Fruit fly (Drosophila melanogaster) whole organism, embryonic: ENCODE data around the gene Cp16.
A peak's percentile ranks its signal among the peaks of the same experiment; 100 is the strongest.

Experiments
- Awh ChIP-seq: fragments of 200-800 bp; sonication (Bioruptor generic); IDR thresholded peaks from 2 replicates; pipeline ENCODE4, ENCODE4 v1.3.6; 2022; ENCODE audit warnings: missing biosample characterization, missing genetic modification characterization
- C15 ChIP-seq: fragments of 200-800 bp; sonication (Bioruptor generic); IDR thresholded peaks from 3 replicates; pipeline ENCODE4 v1.3.6; 2022; ENCODE audit warnings: missing biosample characterization, missing genetic modification characterization
- CG10274 ChIP-seq: fragments of 200-800 bp; sonication (Bioruptor generic); optimal IDR thresholded peaks from 3 replicates; lab custom pipeline; 2017; ENCODE audit warnings: missing biosample characterization, mild to moderate bottlenecking, missing genetic modification characterization
- CG10959 ChIP-seq: fragments of 200-800 bp; sonication (Bioruptor generic); IDR thresholded peaks from 2 replicates; pipeline ENCODE4 v1.3.6; 2022; ENCODE audit warnings: missing biosample characterization, missing genetic modification characterization
- CG11247 ChIP-seq: fragments of 200-800 bp; sonication (Bioruptor generic); IDR thresholded peaks from 2 replicates; pipeline ENCODE4 v1.3.6; 2022; ENCODE audit warnings: missing biosample characterization, missing genetic modification characterization
- CG11560 ChIP-seq: fragments of 200-800 bp; sonication (Bioruptor generic); IDR thresholded peaks from 3 replicates; pipeline ENCODE4 v1.3.6; 2022; ENCODE audit warnings: missing biosample characterization, missing genetic modification characterization
- CG12236 ChIP-seq: fragments of 200-800 bp; sonication (Bioruptor generic); optimal IDR thresholded peaks from 2 replicates; lab custom pipeline; 2016; ENCODE audit warnings: missing biosample characterization, missing genetic modification characterization
- CG12299 ChIP-seq: fragments of 200-800 bp; sonication (Bioruptor generic); optimal IDR thresholded peaks from 2 replicates; lab custom pipeline; 2018; ENCODE audit warnings: missing biosample characterization, mild to moderate bottlenecking, missing genetic modification characterization
- CG12942 ChIP-seq: fragments of 200-800 bp; sonication (Bioruptor generic); optimal IDR thresholded peaks from 3 replicates; lab custom pipeline; 2016; ENCODE audit warnings: missing biosample characterization, missing genetic modification characterization
- CG1602 ChIP-seq: fragments of 200-800 bp; sonication (Bioruptor generic); optimal IDR thresholded peaks from 3 replicates; lab custom pipeline; 2016; ENCODE audit warnings: missing biosample characterization, missing genetic modification characterization
- CG1647 ChIP-seq: fragments of 200-800 bp; sonication (Bioruptor generic); optimal IDR thresholded peaks from 3 replicates; lab custom pipeline; 2016; ENCODE audit warnings: missing biosample characterization, missing genetic modification characterization
- CG16813 ChIP-seq: fragments of 200-800 bp; sonication (Bioruptor generic); IDR thresholded peaks from 3 replicates; pipeline ENCODE4 v1.3.6; 2022; ENCODE audit warnings: missing biosample characterization, missing genetic modification characterization; ENCODE audit not compliant: partially characterized antibody
- CG16815 ChIP-seq: fragments of 200-800 bp; sonication (Bioruptor generic); optimal IDR thresholded peaks from 3 replicates; lab custom pipeline; 2017; ENCODE audit warnings: missing biosample characterization, mild to moderate bottlenecking, missing genetic modification characterization
- CG17385 ChIP-seq: fragments of 200-800 bp; sonication (Bioruptor generic); optimal IDR thresholded peaks from 3 replicates; lab custom pipeline; 2018; ENCODE audit warnings: missing biosample characterization, mild to moderate bottlenecking, missing genetic modification characterization
- CG17612 ChIP-seq: fragments of 200-800 bp; sonication (Bioruptor generic); IDR thresholded peaks from 2 replicates; pipeline ENCODE4 v1.3.6; 2022; ENCODE audit warnings: missing biosample characterization, missing genetic modification characterization
- CG32532 ChIP-seq: fragments of 200-800 bp; sonication (Bioruptor generic); IDR thresholded peaks from 2 replicates; pipeline ENCODE4 v1.3.6; 2022; ENCODE audit warnings: missing biosample characterization, missing genetic modification characterization
- CG3847 ChIP-seq: fragments of 200-800 bp; sonication (Bioruptor generic); IDR thresholded peaks from 2 replicates; pipeline ENCODE4 v1.3.6; 2022; ENCODE audit warnings: missing biosample characterization, missing genetic modification characterization
- CG6654 ChIP-seq: fragments of 200-800 bp; sonication (Bioruptor generic); optimal IDR thresholded peaks from 2 replicates; lab custom pipeline; 2017; ENCODE audit warnings: missing biosample characterization, mild to moderate bottlenecking, missing genetic modification characterization
- CG6854 ChIP-seq: fragments of 200-800 bp; sonication (Bioruptor generic); optimal IDR thresholded peaks from 3 replicates; lab custom pipeline; 2017; ENCODE audit warnings: missing biosample characterization, mild to moderate bottlenecking, missing genetic modification characterization
- CG7987 ChIP-seq: fragments of 200-800 bp; sonication (Bioruptor generic); optimal IDR thresholded peaks from 2 replicates; lab custom pipeline; 2018; ENCODE audit warnings: missing biosample characterization, mild to moderate bottlenecking, missing genetic modification characterization, moderate library complexity
- CG8765 ChIP-seq: fragments of 200-800 bp; sonication (Bioruptor generic); IDR thresholded peaks from 2 replicates; pipeline ENCODE4 v1.3.6; 2022; ENCODE audit warnings: missing biosample characterization, missing genetic modification characterization
- CG9437 ChIP-seq: fragments of 200-800 bp; sonication (Bioruptor generic); optimal IDR thresholded peaks from 2 replicates; lab custom pipeline; 2018; ENCODE audit warnings: missing biosample characterization, mild to moderate bottlenecking, missing genetic modification characterization
- CG9817 ChIP-seq: fragments of 200-800 bp; sonication (Bioruptor generic); optimal IDR thresholded peaks from 2 replicates; lab custom pipeline; 2018; ENCODE audit warnings: missing biosample characterization, mild to moderate bottlenecking, missing genetic modification characterization, moderate library complexity
- Dek ChIP-seq: fragments of 200-800 bp; sonication (Bioruptor generic); optimal IDR thresholded peaks from 3 replicates; lab custom pipeline; 2019; ENCODE audit warnings: missing biosample characterization, mild to moderate bottlenecking, missing genetic modification characterization, moderate library complexity
- HLH3B ChIP-seq: fragments of 200-800 bp; sonication (Bioruptor generic); IDR thresholded peaks from 2 replicates; pipeline ENCODE4 v1.3.6; 2022; ENCODE audit warnings: missing biosample characterization, missing genetic modification characterization
- Hr51 ChIP-seq, 2 experiments: fragments of 200-800 bp; sonication (Bioruptor generic); optimal IDR thresholded peaks; 2 replicates in 1 of 2; 3 replicates in 1 of 2; lab custom pipeline; 2016 to 2018; ENCODE audit warnings: missing biosample characterization in 2 of 2, missing genetic modification characterization in 2 of 2, mild to moderate bottlenecking in 1 of 2, moderate library complexity in 1 of 2
- Oaz ChIP-seq: fragments of 200-800 bp; sonication (Bioruptor generic); IDR thresholded peaks from 2 replicates; pipeline ENCODE4 v1.3.6; 2022; ENCODE audit warnings: missing biosample characterization, missing genetic modification characterization
- Rfx ChIP-seq: fragments of 200-800 bp; sonication (Bioruptor generic); IDR thresholded peaks from 2 replicates; pipeline ENCODE4 v1.3.6; 2022; ENCODE audit warnings: missing biosample characterization, missing genetic modification characterization
- Rx ChIP-seq: fragments of 200-800 bp; sonication (Bioruptor generic); IDR thresholded peaks from 2 replicates; pipeline ENCODE4 v1.3.6; 2022; ENCODE audit warnings: missing biosample characterization, missing genetic modification characterization
- Taf1 ChIP-seq: fragments of 200-800 bp; sonication (Bioruptor generic); IDR thresholded peaks from 2 replicates; pipeline ENCODE4 v1.3.6; 2022; ENCODE audit warnings: missing biosample characterization, missing genetic modification characterization
- Xbp1 ChIP-seq: fragments of 200-800 bp; sonication (Bioruptor generic); optimal IDR thresholded peaks from 3 replicates; lab custom pipeline; 2016; ENCODE audit warnings: missing biosample characterization, mild to moderate bottlenecking, missing genetic modification characterization
- bab2 ChIP-seq: fragments of 200-800 bp; sonication (Bioruptor generic); optimal IDR thresholded peaks from 2 replicates; lab custom pipeline; 2016; ENCODE audit warnings: missing biosample characterization, missing genetic modification characterization
- bbx ChIP-seq: fragments of 200-800 bp; sonication (Bioruptor generic); IDR thresholded peaks from 2 replicates; pipeline ENCODE4 v1.3.6; 2022; ENCODE audit warnings: missing biosample characterization, missing genetic modification characterization; ENCODE audit not compliant: partially characterized antibody
- crol ChIP-seq: fragments of 200-800 bp; sonication (Bioruptor generic); IDR thresholded peaks from 2 replicates; pipeline ENCODE4 v1.3.6; 2022; ENCODE audit warnings: missing biosample characterization, missing genetic modification characterization
- danr ChIP-seq: fragments of 200-800 bp; sonication (Bioruptor generic); IDR thresholded peaks from 2 replicates; pipeline ENCODE4 v1.3.6; 2022; ENCODE audit warnings: missing biosample characterization, missing genetic modification characterization
- dm ChIP-seq: fragments of 200-800 bp; sonication (Bioruptor generic); optimal IDR thresholded peaks from 3 replicates; lab custom pipeline; 2016; ENCODE audit warnings: missing biosample characterization, missing genetic modification characterization
- ems ChIP-seq: fragments of 200-800 bp; sonication (Bioruptor generic); optimal IDR thresholded peaks from 3 replicates; lab custom pipeline; 2016; ENCODE audit warnings: missing biosample characterization, missing genetic modification characterization
- h ChIP-seq: fragments of >200 bp; optimal IDR thresholded peaks from 2 replicates; lab custom pipeline; 2017
- ind ChIP-seq: fragments of 200-800 bp; sonication (Bioruptor generic); optimal IDR thresholded peaks from 3 replicates; lab custom pipeline; 2016; ENCODE audit warnings: missing biosample characterization, missing genetic modification characterization
- ken ChIP-seq: fragments of 200-800 bp; sonication (Bioruptor generic); IDR thresholded peaks from 3 replicates; pipeline ENCODE4 v1.3.6; 2022; ENCODE audit warnings: missing biosample characterization, missing genetic modification characterization
- lilli ChIP-seq: fragments of 200-800 bp; sonication (Bioruptor generic); optimal IDR thresholded peaks from 3 replicates; lab custom pipeline; 2016; ENCODE audit warnings: missing biosample characterization, missing genetic modification characterization
- nmo ChIP-seq: fragments of 200-800 bp; sonication (Bioruptor generic); optimal IDR thresholded peaks from 2 replicates; lab custom pipeline; 2018; ENCODE audit warnings: missing biosample characterization, mild to moderate bottlenecking, missing genetic modification characterization, moderate library complexity
- odd ChIP-seq: fragments of 200-800 bp; sonication (Bioruptor generic); optimal IDR thresholded peaks from 2 replicates; lab custom pipeline; 2017; ENCODE audit warnings: missing biosample characterization, mild to moderate bottlenecking, missing genetic modification characterization
- phol ChIP-seq: fragments of 200-800 bp; sonication (Bioruptor generic); optimal IDR thresholded peaks from 3 replicates; lab custom pipeline; 2018; ENCODE audit warnings: missing biosample characterization, mild to moderate bottlenecking, missing genetic modification characterization, moderate library complexity
- prd ChIP-seq, 3 experiments: fragments of >200 bp in 2 of 3; fragments of 200-800 bp in 1 of 3; sonication (Bioruptor generic) in 1 of 3; optimal IDR thresholded peaks in 2 of 3; IDR thresholded peaks in 1 of 3; 2 replicates in 2 of 3; 3 replicates in 1 of 3; pipeline versions ENCODE4 v1.3.6 to Lab custom; 2017 to 2022; ENCODE audit warnings: missing biosample characterization in 1 of 3, missing genetic modification characterization in 1 of 3
- repo ChIP-seq: fragments of 200-800 bp; sonication (Bioruptor generic); optimal IDR thresholded peaks from 2 replicates; lab custom pipeline; 2016; ENCODE audit warnings: missing biosample characterization, missing genetic modification characterization
- slou ChIP-seq: fragments of 200-800 bp; sonication (Bioruptor generic); optimal IDR thresholded peaks from 3 replicates; lab custom pipeline; 2016; ENCODE audit warnings: missing biosample characterization, missing genetic modification characterization
- sna ChIP-seq: fragments of 200-800 bp; sonication (Bioruptor generic); IDR thresholded peaks from 2 replicates; pipeline ENCODE4 v1.3.6; 2022; ENCODE audit warnings: missing biosample characterization, missing genetic modification characterization; ENCODE audit not compliant: partially characterized antibody
- stwl ChIP-seq: fragments of 200-800 bp; sonication (Bioruptor generic); optimal IDR thresholded peaks from 3 replicates; lab custom pipeline; 2018; ENCODE audit warnings: missing biosample characterization, mild to moderate bottlenecking, missing genetic modification characterization, moderate library complexity
- tll ChIP-seq, 2 experiments: fragments of 200-800 bp in 1 of 2; fragments of >200 bp in 1 of 2; sonication (Bioruptor generic) in 1 of 2; optimal IDR thresholded peaks; 2 replicates each; lab custom pipeline; 2017 to 2019; ENCODE audit warnings: missing biosample characterization in 2 of 2, missing genetic modification characterization in 2 of 2, mild to moderate bottlenecking in 1 of 2, moderate library complexity in 1 of 2
- toy ChIP-seq: fragments of 200-800 bp; sonication (Bioruptor generic); IDR thresholded peaks from 2 replicates; pipeline ENCODE4 v1.3.6; 2022; ENCODE audit warnings: missing biosample characterization, missing genetic modification characterization
- zen ChIP-seq: fragments of 200-800 bp; sonication (Bioruptor generic); optimal IDR thresholded peaks from 3 replicates; lab custom pipeline; 2018; ENCODE audit warnings: missing biosample characterization, mild to moderate bottlenecking, missing genetic modification characterization, moderate library complexity

Gene Cp16

dm6 chr3L:8765493-8765892, 33.7 kb downstream of the Cp16 start:
- TF ChIP-seq h (lab: Kevin White, UChicago), result no peak
- peak; percentile 37 for TF ChIP-seq CG10959 (GFP tag; lab: Robert Waterston, UW)
- TF ChIP-seq CG32532 (GFP tag; lab: Robert Waterston, UW), result 0 out of 2 replicates have a peak, but pooled peaks have one; percentile 4
- TF ChIP-seq Rx (GFP tag; lab: Robert Waterston, UW), result peak; percentile 67
- no peak for TF ChIP-seq CG3847 (GFP tag; lab: Robert Waterston, UW)
- TF ChIP-seq CG11560 (tag; lab: Robert Waterston, UW), result no peak
- TF ChIP-seq HLH3B (GFP tag; lab: Robert Waterston, UW), result peak; percentile 40
- peak; percentile 14 for TF ChIP-seq Oaz (GFP tag; lab: Robert Waterston, UW)
- no peak for TF ChIP-seq CG16815 (GFP tag; lab: Kevin White, UChicago)
- no peak for TF ChIP-seq Xbp1 (GFP tag; lab: Kevin White, UChicago)
- TF ChIP-seq lilli (GFP tag; lab: Kevin White, UChicago), result no peak
- no peak for TF ChIP-seq Hr51 (GFP tag; optimal IDR thresholded peaks at IDR 0.05; lab: Kevin White, UChicago)
- TF ChIP-seq CG10274 (GFP tag; lab: Kevin White, UChicago), result no peak
- no peak for TF ChIP-seq sna
- TF ChIP-seq Dek (tag; lab: Kevin White, UChicago), result no peak
- TF ChIP-seq bab2 (GFP tag; lab: Kevin White, UChicago), result no peak
- TF ChIP-seq prd (optimal IDR thresholded peaks at IDR 0.05; lab: Kevin White, UChicago), result no peak
- TF ChIP-seq prd (GFP tag; IDR thresholded peaks at IDR 0.05; lab: Robert Waterston, UW), result peak; percentile 18; the same call in 2 of the 3 replicates
- TF ChIP-seq CG17385, result no peak
- TF ChIP-seq zen (tag; lab: Kevin White, UChicago), result no peak
- TF ChIP-seq CG1647 (GFP tag; lab: Kevin White, UChicago), result no peak
- TF ChIP-seq CG7987 (GFP tag; lab: Kevin White, UChicago), result no peak
- no peak for TF ChIP-seq CG6854 (GFP tag; lab: Kevin White, UChicago)
- TF ChIP-seq danr (GFP tag; lab: Robert Waterston, UW), result no peak
- TF ChIP-seq CG17612 (GFP tag; lab: Robert Waterston, UW), result no peak; the same call in 1 of the 2 replicates
- TF ChIP-seq crol (GFP tag; lab: Robert Waterston, UW), result no peak
- TF ChIP-seq Awh (GFP tag; lab: Robert Waterston, UW), result peak; percentile 70
- peak; percentile 35 for TF ChIP-seq CG11247 (GFP tag; lab: Robert Waterston, UW)
- TF ChIP-seq tll (GFP tag; optimal IDR thresholded peaks at IDR 0.05; lab: Kevin White, UChicago), result no peak
- TF ChIP-seq ken (GFP tag; lab: Robert Waterston, UW), result peak; percentile 59
- no peak for TF ChIP-seq dm (GFP tag; lab: Kevin White, UChicago)
- no peak for TF ChIP-seq bbx (GFP tag; lab: Robert Waterston, UW)
- no peak for TF ChIP-seq phol (tag; lab: Kevin White, UChicago)
- TF ChIP-seq CG12942, result no peak
- peak; percentile 18; the same call in 1 of the 2 replicates for TF ChIP-seq CG8765 (GFP tag; lab: Robert Waterston, UW)
- TF ChIP-seq CG1602 (GFP tag; lab: Kevin White, UChicago), result no peak
- no peak for TF ChIP-seq toy
- TF ChIP-seq Taf1 (GFP tag; lab: Robert Waterston, UW), result no peak
- TF ChIP-seq CG12236 (GFP tag; lab: Kevin White, UChicago), result no peak
- TF ChIP-seq CG9437 (GFP tag; lab: Kevin White, UChicago), result no peak
- no peak for TF ChIP-seq CG16813 (GFP tag; lab: Robert Waterston, UW)
- no peak for TF ChIP-seq CG6654 (GFP tag; lab: Kevin White, UChicago)
- no peak for TF ChIP-seq C15 (GFP tag; lab: Robert Waterston, UW)
- TF ChIP-seq odd (GFP tag; lab: Kevin White, UChicago), result no peak
- TF ChIP-seq nmo (GFP tag; lab: Kevin White, UChicago), result no peak
- TF ChIP-seq CG9817 (tag; lab: Kevin White, UChicago), result no peak
- TF ChIP-seq slou (GFP tag; lab: Kevin White, UChicago), result no peak
- peak; percentile 20 for TF ChIP-seq stwl
- no peak for TF ChIP-seq Rfx
- TF ChIP-seq ems (GFP tag; lab: Kevin White, UChicago), result no peak
- no peak for TF ChIP-seq CG12299 (tag; lab: Kevin White, UChicago)
- no peak for TF ChIP-seq repo
- TF ChIP-seq ind (GFP tag; lab: Kevin White, UChicago), result no peak
